Fruit fly (Drosophila melanogaster): ENCODE measurements around the gene CG6418.

CG6418 gene

DNA sequence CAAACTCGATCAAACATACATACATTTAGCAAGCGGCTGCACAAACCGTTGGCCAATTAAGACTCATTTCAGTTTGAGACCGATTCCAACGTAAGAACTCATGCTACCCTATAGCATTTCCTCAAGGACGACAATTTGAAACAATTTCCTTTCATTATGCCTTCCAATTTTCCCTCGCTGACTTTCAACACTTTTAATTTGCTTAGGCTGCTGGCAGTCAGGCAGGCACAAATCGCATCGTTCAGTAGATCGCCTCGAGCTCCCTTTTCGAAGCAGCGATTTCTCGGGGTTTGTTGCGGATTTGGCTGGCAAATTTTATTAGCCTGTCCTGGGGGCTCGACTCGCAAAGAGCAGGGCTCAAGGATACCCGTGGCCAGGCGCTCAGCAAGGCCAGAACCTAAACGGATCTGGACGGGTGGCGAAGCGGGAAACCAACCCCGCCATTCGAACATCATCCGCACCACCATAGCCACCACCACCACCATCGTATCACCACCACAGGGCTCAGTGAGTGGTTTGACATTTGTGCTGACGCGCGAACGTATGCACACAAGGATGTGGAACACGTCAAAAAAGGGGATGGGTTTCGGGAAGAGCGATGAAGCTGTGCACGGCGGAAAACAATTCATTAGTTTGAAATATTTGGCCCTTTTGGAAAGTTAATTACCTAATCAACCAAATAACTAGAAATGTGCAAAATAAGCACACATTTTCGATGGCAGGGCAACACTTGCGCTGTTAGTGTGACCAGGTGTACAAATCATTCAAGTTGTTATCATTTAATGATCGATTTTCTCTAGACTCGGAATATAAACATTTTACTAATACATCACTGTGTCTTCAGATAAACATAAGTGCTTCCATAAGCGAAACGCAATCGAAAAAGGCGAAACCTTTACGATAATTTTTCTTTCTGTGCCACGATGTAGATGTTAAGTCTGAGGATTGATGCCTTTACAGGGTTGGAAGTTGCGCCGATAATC, 34.0 kb downstream of the CG6418 start (continued):
- no peak for TF ChIP-seq grn (GFP tag; optimal IDR thresholded peaks at IDR 0.05)
- no peak for TF ChIP-seq CG13296 (GFP tag; optimal IDR thresholded peaks at IDR 0.05)
- TF ChIP-seq CG6654 (GFP tag; optimal IDR thresholded peaks at IDR 0.05): peak; percentile 1
- TF ChIP-seq Spps (tag; optimal IDR thresholded peaks at IDR 0.05): no peak
- TF ChIP-seq CkIIα-i1 (GFP tag; IDR thresholded peaks at IDR 0.05): no peak
- peak; percentile 56 for TF ChIP-seq shn (GFP tag; optimal IDR thresholded peaks at IDR 0.05)
- no peak for TF ChIP-seq Nf-YA (GFP tag; IDR thresholded peaks at IDR 0.05)
- TF ChIP-seq h (optimal IDR thresholded peaks at IDR 0.05): no peak
- TF ChIP-seq vfl (GFP tag; optimal IDR thresholded peaks at IDR 0.05): no peak
- no peak for TF ChIP-seq ssp (GFP tag; IDR thresholded peaks at IDR 0.05)
- TF ChIP-seq CG2129 (GFP tag; IDR thresholded peaks at IDR 0.05; ENCODE audit: partially characterized antibody): no peak
- no peak for TF ChIP-seq repo (GFP tag; optimal IDR thresholded peaks at IDR 0.05)
- TF ChIP-seq CG7556 (GFP tag; optimal IDR thresholded peaks at IDR 0.05): peak; percentile 67
- TF ChIP-seq org-1 (GFP tag; optimal IDR thresholded peaks at IDR 0.05): peak; percentile 45
- TF ChIP-seq CG14441 (GFP tag; IDR thresholded peaks at IDR 0.05): peak; percentile 33; the same call in 1 of the 2 replicates
- TF ChIP-seq sc (optimal IDR thresholded peaks at IDR 0.05): no peak
- TF ChIP-seq sc (GFP tag; optimal IDR thresholded peaks at IDR 0.05): peak; percentile 39
- peak; percentile 20 for TF ChIP-seq lilli (GFP tag; optimal IDR thresholded peaks at IDR 0.05)
- TF ChIP-seq Elba2 (GFP tag; optimal IDR thresholded peaks at IDR 0.05): no peak
- no peak for TF ChIP-seq B-H1 (GFP tag; IDR thresholded peaks at IDR 0.05)
- no peak for TF ChIP-seq scrt (GFP tag; optimal IDR thresholded peaks at IDR 0.05)
- TF ChIP-seq CG33213 (GFP tag; optimal IDR thresholded peaks at IDR 0.05): no peak
- no peak for TF ChIP-seq ems (GFP tag; optimal IDR thresholded peaks at IDR 0.05)
- TF ChIP-seq HLH4C (GFP tag; IDR thresholded peaks at IDR 0.05; ENCODE audit: partially characterized antibody): no peak
- TF ChIP-seq chn (GFP tag; optimal IDR thresholded peaks at IDR 0.05): no peak
- peak; percentile 36 for TF ChIP-seq CG10543 (GFP tag; optimal IDR thresholded peaks at IDR 0.05)
- TF ChIP-seq hbn (GFP tag; IDR thresholded peaks at IDR 0.05; ENCODE audit: partially characterized antibody): no peak
- no peak for TF ChIP-seq her (GFP tag; optimal IDR thresholded peaks at IDR 0.05)
- no peak for TF ChIP-seq chinmo (GFP tag; IDR thresholded peaks at IDR 0.05; ENCODE audit: partially characterized antibody)
- no peak for TF ChIP-seq CG4328 (GFP tag; optimal IDR thresholded peaks at IDR 0.05)
- TF ChIP-seq Dfd (GFP tag; optimal IDR thresholded peaks at IDR 0.05): no peak
- no peak for TF ChIP-seq YL-1 (GFP tag; optimal IDR thresholded peaks at IDR 0.05)
- TF ChIP-seq CG30431 (GFP tag; optimal IDR thresholded peaks at IDR 0.05): peak; percentile 54
- no peak for TF ChIP-seq kah (GFP tag; optimal IDR thresholded peaks at IDR 0.05)
- TF ChIP-seq sima (GFP tag; optimal IDR thresholded peaks at IDR 0.05): no peak
- TF ChIP-seq slbo (GFP tag; IDR thresholded peaks at IDR 0.05): no peak
- TF ChIP-seq nerfin-1 (tag; optimal IDR thresholded peaks at IDR 0.05): no peak
- peak; percentile 80 for TF ChIP-seq CG10979 (tag; optimal IDR thresholded peaks at IDR 0.05)
- peak; percentile 60 for TF ChIP-seq nmo (GFP tag; optimal IDR thresholded peaks at IDR 0.05)
- TF ChIP-seq ind (GFP tag; optimal IDR thresholded peaks at IDR 0.05): peak; percentile 31
- TF ChIP-seq CG10147 (GFP tag; optimal IDR thresholded peaks at IDR 0.05): no peak
- TF ChIP-seq sd (tag; optimal IDR thresholded peaks at IDR 0.05): no peak
- TF ChIP-seq chm (GFP tag; IDR thresholded peaks at IDR 0.05): peak; percentile 59
- TF ChIP-seq CG18476 (GFP tag; optimal IDR thresholded peaks at IDR 0.05): no peak
- TF ChIP-seq Xbp1 (GFP tag; optimal IDR thresholded peaks at IDR 0.05): peak; percentile 26
- TF ChIP-seq usp (GFP tag; optimal IDR thresholded peaks at IDR 0.05): no peak
- TF ChIP-seq HmgZ (tag; optimal IDR thresholded peaks at IDR 0.05): no peak
- no peak for TF ChIP-seq slp2 (GFP tag; optimal IDR thresholded peaks at IDR 0.05)
- TF ChIP-seq H15 (GFP tag; IDR thresholded peaks at IDR 0.05): no peak
- TF ChIP-seq cg (GFP tag; optimal IDR thresholded peaks at IDR 0.05): no peak
